Worm (Caenorhabditis elegans) whole organism, L2 larva: ENCODE measurements around the gene C33F10.8.

Experiments
- C34F6.9 ChIP-seq: fragments of 150-350 bp; optimal IDR thresholded peaks from 2 replicates; lab custom pipeline; 2014; ENCODE audit warnings: missing biosample characterization, missing genetic modification characterization
- F13H6.1 ChIP-seq: sonication (generic microtip); optimal IDR thresholded peaks from 2 replicates; lab custom pipeline; 2016; ENCODE audit warnings: missing genetic modification characterization, missing compliant biosample characterization
- R02D3.7 ChIP-seq: fragments of 150-350 bp; optimal IDR thresholded peaks from 2 replicates; lab custom pipeline; 2014; ENCODE audit warnings: missing biosample characterization, missing genetic modification characterization
- Y55F3AM.14 ChIP-seq: fragments of 200-800 bp; sonication (Bioruptor generic); optimal IDR thresholded peaks from 2 replicates; lab custom pipeline; 2018; ENCODE audit warnings: mild to moderate bottlenecking, missing genetic modification characterization, missing compliant biosample characterization
- ZK546.5 ChIP-seq: sonication (generic microtip); optimal IDR thresholded peaks from 2 replicates; lab custom pipeline; 2017; ENCODE audit warnings: missing biosample characterization, missing genetic modification characterization
- alr-1 ChIP-seq: fragments of 150-350 bp; optimal IDR thresholded peaks from 2 replicates; lab custom pipeline; 2014; ENCODE audit warnings: missing biosample characterization, missing genetic modification characterization
- aly-2 ChIP-seq: fragments of 150-350 bp; optimal IDR thresholded peaks from 2 replicates; lab custom pipeline; 2014; ENCODE audit warnings: missing biosample characterization, missing genetic modification characterization
- ama-1 ChIP-seq: fragments of 150-350 bp; optimal IDR thresholded peaks from 2 replicates; lab custom pipeline; 2018; ENCODE audit warnings: inconsistent platforms
- blmp-1 ChIP-seq: sonication (generic microtip); optimal IDR thresholded peaks from 2 replicates; lab custom pipeline; 2017; ENCODE audit warnings: missing genetic modification characterization, mild to moderate bottlenecking, missing compliant biosample characterization, antibody characterized with exemption, moderate library complexity; ENCODE audit not compliant: insufficient read depth
- ceh-16 ChIP-seq: fragments of 150-350 bp; optimal IDR thresholded peaks from 2 replicates; lab custom pipeline; 2014; ENCODE audit warnings: missing biosample characterization, missing genetic modification characterization
- ceh-82 ChIP-seq: fragments of 150-350 bp; optimal IDR thresholded peaks from 2 replicates; lab custom pipeline; 2014; ENCODE audit warnings: missing biosample characterization, missing genetic modification characterization
- crh-2 ChIP-seq: sonication (generic microtip); optimal IDR thresholded peaks from 2 replicates; lab custom pipeline; 2017; ENCODE audit warnings: missing biosample characterization, missing genetic modification characterization
- dmd-4 ChIP-seq: sonication (generic microtip); optimal IDR thresholded peaks from 2 replicates; lab custom pipeline; 2017; ENCODE audit warnings: missing biosample characterization, missing genetic modification characterization
- egl-27 ChIP-seq: sonication (generic microtip); optimal IDR thresholded peaks from 3 replicates; lab custom pipeline; 2017; ENCODE audit warnings: missing biosample characterization, missing genetic modification reagents, missing genetic modification characterization
- elt-1 ChIP-seq: fragments of 150-350 bp; optimal IDR thresholded peaks from 2 replicates; lab custom pipeline; 2014; ENCODE audit warnings: missing biosample characterization, missing genetic modification characterization
- elt-3 ChIP-seq: sonication (generic microtip); optimal IDR thresholded peaks from 2 replicates; lab custom pipeline; 2017; ENCODE audit warnings: missing biosample characterization, missing genetic modification characterization
- fos-1 ChIP-seq: fragments of 150-350 bp; optimal IDR thresholded peaks from 2 replicates; lab custom pipeline; 2014; ENCODE audit warnings: missing biosample characterization, missing genetic modification characterization
- gmeb-1 ChIP-seq: fragments of 150-350 bp; optimal IDR thresholded peaks from 2 replicates; lab custom pipeline; 2014; ENCODE audit warnings: missing biosample characterization, missing genetic modification characterization
- lin-11 ChIP-seq: fragments of 150-350 bp; sonication (generic microtip); optimal IDR thresholded peaks from 2 replicates; lab custom pipeline; 2014; ENCODE audit warnings: missing biosample characterization, missing genetic modification characterization, inconsistent platforms, mixed read lengths
- lin-13 ChIP-seq: fragments of 150-350 bp; optimal IDR thresholded peaks from 2 replicates; lab custom pipeline; 2014; ENCODE audit warnings: missing biosample characterization, missing genetic modification reagents, missing genetic modification characterization
- lin-39 ChIP-seq: fragments of 150-350 bp; optimal IDR thresholded peaks from 2 replicates; lab custom pipeline; 2014; ENCODE audit warnings: missing biosample characterization, missing genetic modification reagents, missing genetic modification characterization
- lsy-2 ChIP-seq, 2 experiments: fragments of 150-350 bp in 1 of 2; sonication (generic microtip) in 1 of 2; optimal IDR thresholded peaks; 2 replicates each; lab custom pipeline; 2014 to 2017; ENCODE audit warnings: missing biosample characterization in 2 of 2, missing genetic modification characterization in 2 of 2
- mab-5 ChIP-seq: fragments of 150-350 bp; optimal IDR thresholded peaks from 2 replicates; lab custom pipeline; 2014; ENCODE audit warnings: missing biosample characterization, missing genetic modification characterization
- mbf-1 ChIP-seq: sonication (generic microtip); optimal IDR thresholded peaks from 2 replicates; lab custom pipeline; 2017; ENCODE audit warnings: missing biosample characterization, missing genetic modification characterization
- mdl-1 ChIP-seq, 2 experiments: fragments of 150-350 bp in 1 of 2; sonication (generic microtip) in 1 of 2; optimal IDR thresholded peaks; 2 replicates each; lab custom pipeline; 2017; ENCODE audit warnings: missing biosample characterization in 2 of 2, missing genetic modification characterization in 2 of 2
- nhr-10 ChIP-seq: sonication (generic microtip); optimal IDR thresholded peaks from 2 replicates; lab custom pipeline; 2017; ENCODE audit warnings: missing biosample characterization, missing genetic modification characterization
- nhr-11 ChIP-seq: fragments of 150-350 bp; optimal IDR thresholded peaks from 2 replicates; lab custom pipeline; 2014; ENCODE audit warnings: missing biosample characterization, missing genetic modification characterization
- nhr-12 ChIP-seq: fragments of 150-350 bp; optimal IDR thresholded peaks from 2 replicates; lab custom pipeline; 2014; ENCODE audit warnings: missing biosample characterization, missing genetic modification characterization
- nhr-129 ChIP-seq: fragments of 150-350 bp; optimal IDR thresholded peaks from 2 replicates; lab custom pipeline; 2014; ENCODE audit warnings: missing biosample characterization, missing genetic modification characterization
- nhr-21 ChIP-seq: fragments of 150-350 bp; optimal IDR thresholded peaks from 2 replicates; lab custom pipeline; 2014; ENCODE audit warnings: missing biosample characterization, missing genetic modification characterization
- nhr-23 ChIP-seq: fragments of 150-350 bp; optimal IDR thresholded peaks from 2 replicates; lab custom pipeline; 2014; ENCODE audit warnings: missing biosample characterization, missing genetic modification reagents, missing genetic modification characterization
- nhr-237 ChIP-seq: fragments of 150-350 bp; optimal IDR thresholded peaks from 2 replicates; lab custom pipeline; 2014; ENCODE audit warnings: missing biosample characterization, missing genetic modification characterization
- nhr-25 ChIP-seq: fragments of 150-350 bp; sonication (generic microtip); optimal IDR thresholded peaks from 3 replicates; lab custom pipeline; 2014; ENCODE audit warnings: missing biosample characterization, missing genetic modification characterization
- nhr-6 ChIP-seq: fragments of 150-350 bp; optimal IDR thresholded peaks from 2 replicates; lab custom pipeline; 2014; ENCODE audit warnings: missing biosample characterization, missing genetic modification characterization
- nhr-77 ChIP-seq: fragments of 150-350 bp; optimal IDR thresholded peaks from 2 replicates; lab custom pipeline; 2014; ENCODE audit warnings: missing biosample characterization, missing genetic modification characterization
- peb-1 ChIP-seq: fragments of 150-350 bp; optimal IDR thresholded peaks from 2 replicates; lab custom pipeline; 2014; ENCODE audit warnings: missing biosample characterization, missing genetic modification characterization
- sem-4 ChIP-seq: fragments of 150-350 bp; optimal IDR thresholded peaks from 2 replicates; lab custom pipeline; 2014; ENCODE audit warnings: missing biosample characterization, missing genetic modification reagents, missing genetic modification characterization
- skn-1 ChIP-seq: sonication (generic microtip); optimal IDR thresholded peaks from 2 replicates; lab custom pipeline; 2017; ENCODE audit warnings: missing biosample characterization, missing genetic modification characterization
- sma-3 ChIP-seq: sonication (generic microtip); optimal IDR thresholded peaks from 2 replicates; lab custom pipeline; 2016; ENCODE audit warnings: missing genetic modification reagents, missing genetic modification characterization, missing compliant biosample characterization
- sma-9 ChIP-seq, 2 experiments: fragments of 150-350 bp in 1 of 2; sonication (generic microtip) in 1 of 2; optimal IDR thresholded peaks; 2 replicates each; lab custom pipeline; 2014 to 2016; ENCODE audit warnings: missing genetic modification characterization in 2 of 2, mild to moderate bottlenecking in 1 of 2, missing biosample characterization in 1 of 2, missing compliant biosample characterization in 1 of 2, missing genetic modification reagents in 1 of 2, moderate library complexity in 1 of 2
- snpc-4 ChIP-seq: fragments of 150-350 bp; optimal IDR thresholded peaks from 2 replicates; lab custom pipeline; 2014; ENCODE audit warnings: missing biosample characterization, missing genetic modification characterization
- unc-39 ChIP-seq: fragments of 150-350 bp; optimal IDR thresholded peaks from 2 replicates; lab custom pipeline; 2014; ENCODE audit warnings: missing biosample characterization, missing genetic modification characterization
- unc-55 ChIP-seq: fragments of 150-350 bp; sonication (generic microtip); optimal IDR thresholded peaks from 3 replicates; lab custom pipeline; 2014; ENCODE audit warnings: missing biosample characterization, missing genetic modification reagents, missing genetic modification characterization
- unc-62 ChIP-seq: fragments of 150-350 bp; optimal IDR thresholded peaks from 2 replicates; lab custom pipeline; 2014; ENCODE audit warnings: missing biosample characterization, missing genetic modification reagents, missing genetic modification characterization
- zag-1 ChIP-seq: fragments of 150-350 bp; optimal IDR thresholded peaks from 2 replicates; lab custom pipeline; 2014; ENCODE audit warnings: missing biosample characterization, missing genetic modification characterization
- ztf-1 ChIP-seq: fragments of 200-800 bp; sonication (Bioruptor generic); conservative IDR thresholded peaks from 2 replicates; pipeline ENCODE4 v1.3.6; 2022; ENCODE audit warnings: missing genetic modification characterization, missing compliant biosample characterization
- ztf-11 ChIP-seq: sonication (generic microtip); optimal IDR thresholded peaks from 2 replicates; lab custom pipeline; 2017; ENCODE audit warnings: missing biosample characterization, missing genetic modification characterization
- ztf-4 ChIP-seq: fragments of 150-350 bp; optimal IDR thresholded peaks from 2 replicates; lab custom pipeline; 2014; ENCODE audit warnings: missing biosample characterization, missing genetic modification characterization

C33F10.8 gene

ce11 chrII:4855489-4855888, 30.5 kb upstream of the C33F10.8 start:
- TF ChIP-seq nhr-25 (tag; lab: Kevin White, UChicago): no peak
- no peak for TF ChIP-seq nhr-11 (tag; lab: Kevin White, UChicago)
- no peak for TF ChIP-seq mdl-1 (tag; optimal IDR thresholded peaks at IDR 0.05; lab: Kevin White, UChicago)
- no peak for TF ChIP-seq dmd-4
- no peak for TF ChIP-seq unc-62 (GFP tag; lab: Kevin White, UChicago)
- peak; percentile 15 for TF ChIP-seq C34F6.9
- TF ChIP-seq lsy-2 (tag; optimal IDR thresholded peaks at IDR 0.05; lab: Kevin White, UChicago): peak; percentile 2 to 24
- TF ChIP-seq sma-9 (GFP tag; optimal IDR thresholded peaks at IDR 0.05; lab: Kevin White, UChicago): peak; percentile 49
- TF ChIP-seq sma-9 (tag; optimal IDR thresholded peaks at IDR 0.05; lab: Kevin White, UChicago): no peak

ce11 chrII:4854761-4855160, 29.7 kb upstream of the C33F10.8 start:
- TF ChIP-seq ztf-11 (tag; lab: Kevin White, UChicago) (no peak), unc-55 (GFP tag; lab: Kevin White, UChicago) (peak; percentile 35), C34F6.9 (peak; percentile 39)

- TF ChIP-seq ama-1 (peak; percentile 77), blmp-1 (peak; percentile 77), Y55F3AM.14 (GFP tag; lab: Kevin White, UChicago) (no peak), ceh-16 (tag; lab: Kevin White, UChicago) (peak; percentile 6), unc-62 (GFP tag; lab: Kevin White, UChicago) (peak; percentile 63), elt-1 (tag; lab: Kevin White, UChicago) (no peak), sma-3 (GFP tag; lab: Kevin White, UChicago) (peak; percentile 96), R02D3.7 (peak; percentile 78), mab-5 (tag; lab: Kevin White, UChicago) (peak; percentile 93), ztf-4 (peak; percentile 91), egl-27 (peak; percentile 94), nhr-23 (tag; lab: Kevin White, UChicago) (no peak), nhr-25 (tag; lab: Kevin White, UChicago) (peak; percentile 97), sem-4 (peak; percentile 95), unc-39 (tag; lab: Kevin White, UChicago) (no peak), alr-1 (tag; lab: Kevin White, UChicago) (peak; percentile 38), nhr-77 (peak; percentile 79), nhr-6 (peak; percentile 89), unc-55 (GFP tag; lab: Kevin White, UChicago) (peak; percentile 98), ztf-1 (GFP tag; lab: Robert Waterston, UW) (no peak), lin-11 (tag; lab: Kevin White, UChicago) (peak; percentile 90), nhr-12 (tag; lab: Kevin White, UChicago) (peak; percentile 60), F13H6.1 (peak; percentile 96), sma-9 (GFP tag; optimal IDR thresholded peaks at IDR 0.05; lab: Kevin White, UChicago) (peak; percentile 98), sma-9 (tag; optimal IDR thresholded peaks at IDR 0.05; lab: Kevin White, UChicago) (no peak), lin-13 (GFP tag; lab: Kevin White, UChicago) (peak; percentile 95), skn-1 (tag; lab: Kevin White, UChicago) (peak; percentile 58), dmd-4 (peak; percentile 63), nhr-21 (tag; lab: Kevin White, UChicago) (peak; percentile 93), nhr-129 (tag; lab: Kevin White, UChicago) (peak; percentile 87), elt-3 (tag; lab: Kevin White, UChicago) (no peak), mdl-1 (tag; optimal IDR thresholded peaks at IDR 0.05; lab: Kevin White, UChicago) (peak in 1 of 2 experiments; percentile 62), zag-1 (tag; lab: Kevin White, UChicago) (peak; percentile 85), gmeb-1 (tag; lab: Kevin White, UChicago) (peak; percentile 100), aly-2 (no peak), snpc-4 (tag; lab: Kevin White, UChicago) (peak; percentile 84), mbf-1 (tag; lab: Kevin White, UChicago) (no peak), peb-1 (no peak), nhr-10 (tag; lab: Kevin White, UChicago) (peak; percentile 91), lsy-2 (tag; optimal IDR thresholded peaks at IDR 0.05; lab: Kevin White, UChicago) (peak; percentile 95 to 96), C34F6.9 (peak; percentile 98), fos-1 (peak; percentile 77), ZK546.5 (tag; lab: Kevin White, UChicago) (peak; percentile 68), nhr-237 (tag; lab: Kevin White, UChicago) (peak; percentile 45), nhr-11 (tag; lab: Kevin White, UChicago) (no peak), ceh-82 (peak; percentile 43), ztf-11 (tag; lab: Kevin White, UChicago) (no peak), crh-2 (tag; lab: Kevin White, UChicago) (peak; percentile 96), lin-39 (tag; lab: Kevin White, UChicago) (no peak)
Observed at ce11 chrII:4851594-4852106, 26.6 kb upstream of the C33F10.8 start, which contains the start of gene dnj-9. TSS of gene dnj-9 (plus strand) at chrII:4852056.
